Worm (Caenorhabditis elegans): ENCODE measurements around the gene F13B6.3.

Gene F13B6.3

DNA sequence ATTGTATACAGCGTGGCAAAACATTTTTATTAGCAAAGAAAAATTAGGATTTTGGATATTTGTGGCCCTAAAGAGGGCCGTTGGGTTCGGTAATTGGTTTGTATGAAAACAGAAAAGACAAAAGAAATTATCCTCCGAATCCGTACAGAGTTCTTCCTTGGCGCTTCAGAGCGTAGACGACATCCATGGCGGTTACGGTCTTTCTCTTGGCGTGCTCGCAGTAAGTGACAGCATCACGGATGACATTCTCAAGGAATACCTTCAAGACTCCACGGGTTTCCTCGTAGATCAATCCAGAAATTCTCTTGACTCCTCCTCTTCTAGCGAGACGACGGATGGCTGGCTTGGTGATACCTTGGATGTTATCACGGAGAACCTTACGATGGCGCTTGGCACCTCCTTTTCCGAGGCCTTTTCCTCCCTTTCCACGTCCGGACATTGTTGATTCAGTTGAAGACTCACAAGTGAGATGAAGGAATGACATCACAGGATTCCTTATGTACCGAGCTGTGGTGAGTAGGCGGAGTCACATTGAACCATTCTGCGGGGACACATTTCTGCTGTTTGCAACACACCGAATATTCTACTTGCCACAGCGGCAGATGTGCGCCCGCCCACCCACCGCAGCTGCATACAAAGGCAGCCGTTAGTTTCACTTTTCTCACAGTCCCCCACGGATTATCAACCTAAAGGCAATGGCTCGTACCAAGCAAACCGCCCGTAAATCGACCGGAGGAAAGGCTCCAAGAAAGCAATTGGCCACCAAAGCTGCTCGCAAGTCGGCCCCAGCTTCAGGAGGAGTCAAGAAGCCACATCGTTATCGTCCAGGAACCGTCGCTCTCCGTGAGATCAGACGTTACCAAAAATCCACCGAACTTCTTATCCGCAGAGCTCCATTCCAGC is 22.0 kb upstream of the F13B6.3 start, which contains the start of the genes his-60 and his-59 (continued):
- TF ChIP-seq nhr-27 (tag; optimal IDR thresholded peaks at IDR 0.05) (no peak), hlh-26 (GFP tag; conservative IDR thresholded peaks at IDR 0.05) (no peak), let-526 (GFP tag; IDR thresholded peaks at IDR 0.05) (no peak), F23B12.7 (tag; optimal IDR thresholded peaks at IDR 0.05; ENCODE audit: insufficient read depth) (no peak), F55B11.4 (tag; optimal IDR thresholded peaks at IDR 0.05; ENCODE audit: borderline replicate concordance, insufficient read depth) (no peak), mcd-1 (GFP tag; IDR thresholded peaks at IDR 0.05) (peak; percentile 40; the same call in 1 of the 2 replicates), F57A8.1 (GFP tag; optimal IDR thresholded peaks at IDR 0.05) (peak; percentile 41), nhr-179 (tag; optimal IDR thresholded peaks at IDR 0.05) (no peak), xnd-1 (tag; optimal IDR thresholded peaks at IDR 0.05) (peak; percentile 20), dox-1 (GFP tag; IDR thresholded peaks at IDR 0.05) (peak; percentile 93)

- no peak for TF ChIP-seq chd-7 (tag; optimal IDR thresholded peaks at IDR 0.05)
- no peak for TF ChIP-seq lin-54 (GFP tag; optimal IDR thresholded peaks at IDR 0.05)
- peak; percentile 29 for TF ChIP-seq ztf-18 (tag; optimal IDR thresholded peaks at IDR 0.05)
- 0 out of 2 replicates have a peak, but pooled peaks have one; percentile 22 for TF ChIP-seq nfyb-1 (GFP tag; IDR thresholded peaks at IDR 0.05)
- TF ChIP-seq xnd-1 (tag; optimal IDR thresholded peaks at IDR 0.05), result no peak
- no peak for TF ChIP-seq attf-3 (GFP tag; conservative IDR thresholded peaks at IDR 0.05)
- TF ChIP-seq snpc-1.1 (tag; optimal IDR thresholded peaks at IDR 0.05; ENCODE audit: insufficient read depth), result no peak
- peak; percentile 73 for TF ChIP-seq nhr-80 (tag; optimal IDR thresholded peaks at IDR 0.05)
- TF ChIP-seq mcd-1 (GFP tag; IDR thresholded peaks at IDR 0.05), result peak; percentile 51
- peak; percentile 68 for TF ChIP-seq D2030.7 (GFP tag; IDR thresholded peaks at IDR 0.05)
- TF ChIP-seq lsl-1 (GFP tag; optimal IDR thresholded peaks at IDR 0.05), result peak; percentile 43
- peak; percentile 10; the same call in 1 of the 2 replicates for TF ChIP-seq F33H1.4 (GFP tag; IDR thresholded peaks at IDR 0.05)
- TF ChIP-seq F39B2.1 (GFP tag; IDR thresholded peaks at IDR 0.05), result peak; percentile 98
- TF ChIP-seq Y95B8A.8 (GFP tag; IDR thresholded peaks at IDR 0.05), result 0 out of 2 replicates have a peak, but pooled peaks have one; percentile 70
- TF ChIP-seq pbrm-1 (GFP tag; IDR thresholded peaks at IDR 0.05), result peak; percentile 63; the same call in 1 of the 2 replicates
- peak; percentile 62; the same call in 1 of the 2 replicates for TF ChIP-seq cebp-2 (GFP tag; IDR thresholded peaks at IDR 0.05)
- TF ChIP-seq C17E4.6 (GFP tag; IDR thresholded peaks at IDR 0.05), result peak; percentile 32; the same call in 1 of the 2 replicates
- TF ChIP-seq madf-6 (GFP tag; IDR thresholded peaks at IDR 0.05), result 0 out of 2 replicates have a peak, but pooled peaks have one; percentile 38
- TF ChIP-seq hmg-1.2 (GFP tag; IDR thresholded peaks at IDR 0.05), result peak; percentile 80
- TF ChIP-seq F49E8.2 (tag; optimal IDR thresholded peaks at IDR 0.05; ENCODE audit: insufficient read depth), result peak; percentile 89
- TF ChIP-seq pha-4 (tag; optimal IDR thresholded peaks at IDR 0.05), result no peak
- TF ChIP-seq snpc-1.3 (tag; optimal IDR thresholded peaks at IDR 0.05; ENCODE audit: insufficient read depth), result no peak
- TF ChIP-seq madf-10 (tag; optimal IDR thresholded peaks at IDR 0.05), result no peak
- TF ChIP-seq attf-6 (GFP tag; IDR thresholded peaks at IDR 0.05), result peak; percentile 80; the same call in 1 of the 2 replicates
- TF ChIP-seq gei-17 (GFP tag; optimal IDR thresholded peaks at IDR 0.05), result no peak
- peak; percentile 23 for TF ChIP-seq tlf-1 (GFP tag; optimal IDR thresholded peaks at IDR 0.05)
- no peak for TF ChIP-seq dpff-1 (tag; optimal IDR thresholded peaks at IDR 0.05)
- no peak for TF ChIP-seq egrh-3 (GFP tag; IDR thresholded peaks at IDR 0.05)
- no peak for TF ChIP-seq nhr-120 (GFP tag; IDR thresholded peaks at IDR 0.05)
- peak; percentile 39 for TF ChIP-seq ekl-4 (GFP tag; IDR thresholded peaks at IDR 0.05)
- peak; percentile 15; the same call in 1 of the 2 replicates for TF ChIP-seq hsf-1 (GFP tag; IDR thresholded peaks at IDR 0.05)
- TF ChIP-seq aptf-3 (GFP tag; IDR thresholded peaks at IDR 0.05), result peak; percentile 62; the same call in 1 of the 2 replicates
- no peak for TF ChIP-seq F57C9.4 (tag; optimal IDR thresholded peaks at IDR 0.05)
- no peak for TF ChIP-seq F55B11.4 (tag; optimal IDR thresholded peaks at IDR 0.05; ENCODE audit: borderline replicate concordance, insufficient read depth)
- peak; percentile 42 for TF ChIP-seq nhr-90 (tag; optimal IDR thresholded peaks at IDR 0.05)
These were observed 20.6 kb upstream of the F13B6.3 start, which contains the start of the genes his-61 and his-62 for ce11 chrIV:7486201-7486947. Gene his-61, minus strand, starts transcription at chrIV:7486217. Gene his-62, plus strand, starts transcription at chrIV:7486545.

All from whole organism, young adult.